Worm (Caenorhabditis elegans) whole organism, late embryonic: Measurements from ENCODE around the gene allo-1.

Source experiments
- C08G9.2 ChIP-seq: sonication (generic microtip); optimal IDR thresholded peaks from 2 replicates; lab custom pipeline; 2016; ENCODE audit warnings: mild to moderate bottlenecking, missing genetic modification characterization, moderate library complexity, missing compliant biosample characterization
- C38D4.7 ChIP-seq: fragments of 200-800 bp; sonication (Bioruptor generic); optimal IDR thresholded peaks from 2 replicates; lab custom pipeline; 2018; ENCODE audit warnings: mild to moderate bottlenecking, missing genetic modification characterization, moderate library complexity, missing compliant biosample characterization
- F13H6.1 ChIP-seq: sonication (generic microtip); optimal IDR thresholded peaks from 2 replicates; lab custom pipeline; 2016; ENCODE audit warnings: missing genetic modification characterization, missing compliant biosample characterization
- K02D7.2 ChIP-seq: sonication (generic microtip); optimal IDR thresholded peaks from 2 replicates; lab custom pipeline; 2017; ENCODE audit warnings: mild to moderate bottlenecking, missing genetic modification characterization, missing compliant biosample characterization
- Y22D7AL.16 ChIP-seq: sonication (generic microtip); optimal IDR thresholded peaks from 2 replicates; lab custom pipeline; 2016; ENCODE audit warnings: missing genetic modification characterization, missing compliant biosample characterization
- ahr-1 ChIP-seq: sonication (generic microtip); optimal IDR thresholded peaks from 2 replicates; lab custom pipeline; 2016; ENCODE audit warnings: missing genetic modification characterization, missing compliant biosample characterization
- ama-1 ChIP-seq: fragments of 150-350 bp; optimal IDR thresholded peaks from 2 replicates; lab custom pipeline; 2014
- ceh-14 ChIP-seq: sonication (generic microtip); optimal IDR thresholded peaks from 2 replicates; lab custom pipeline; 2016; ENCODE audit warnings: missing genotype, missing genetic modification characterization, missing compliant biosample characterization
- ceh-18 ChIP-seq: sonication (generic microtip); optimal IDR thresholded peaks from 2 replicates; lab custom pipeline; 2016; ENCODE audit warnings: missing genetic modification characterization, missing compliant biosample characterization
- ceh-19 ChIP-seq: fragments of 200-800 bp; sonication (Bioruptor generic); optimal IDR thresholded peaks from 2 replicates; lab custom pipeline; 2018; ENCODE audit warnings: mild to moderate bottlenecking, missing genetic modification characterization, missing compliant biosample characterization
- ceh-22 ChIP-seq: sonication (generic microtip); optimal IDR thresholded peaks from 2 replicates; lab custom pipeline; 2017; ENCODE audit warnings: missing biosample characterization, missing genetic modification characterization
- ceh-31 ChIP-seq: sonication (generic microtip); optimal IDR thresholded peaks from 2 replicates; lab custom pipeline; 2016; ENCODE audit warnings: missing genetic modification characterization, missing compliant biosample characterization
- ceh-34 ChIP-seq: sonication (generic microtip); optimal IDR thresholded peaks from 2 replicates; lab custom pipeline; 2016; ENCODE audit warnings: mild to moderate bottlenecking, missing genetic modification characterization, missing compliant biosample characterization
- ceh-48 ChIP-seq: sonication (generic microtip); optimal IDR thresholded peaks from 2 replicates; lab custom pipeline; 2016; ENCODE audit warnings: missing genetic modification characterization, inconsistent platforms, missing compliant biosample characterization
- ceh-6 ChIP-seq: fragments of 200-800 bp; sonication (Bioruptor generic); optimal IDR thresholded peaks from 2 replicates; lab custom pipeline; 2018; ENCODE audit warnings: mild to moderate bottlenecking, missing genetic modification characterization, missing compliant biosample characterization
- dmd-4 ChIP-seq: sonication (generic microtip); optimal IDR thresholded peaks from 2 replicates; lab custom pipeline; 2016; ENCODE audit warnings: borderline replicate concordance, missing genetic modification characterization, missing compliant biosample characterization
- dve-1 ChIP-seq: sonication (generic microtip); optimal IDR thresholded peaks from 2 replicates; lab custom pipeline; 2017; ENCODE audit warnings: antibody characterized with exemption, mild to moderate bottlenecking, missing genetic modification characterization, missing compliant biosample characterization
- eyg-1 ChIP-seq: sonication (generic microtip); optimal IDR thresholded peaks from 2 replicates; lab custom pipeline; 2016; ENCODE audit warnings: missing genotype, missing genetic modification characterization, missing compliant biosample characterization
- gmeb-2 ChIP-seq: sonication (generic microtip); optimal IDR thresholded peaks from 2 replicates; lab custom pipeline; 2016; ENCODE audit warnings: missing genetic modification characterization, inconsistent platforms, missing compliant biosample characterization
- hlh-13 ChIP-seq: fragments of 200-800 bp; sonication (Bioruptor generic); optimal IDR thresholded peaks from 2 replicates; lab custom pipeline; 2018; ENCODE audit warnings: mild to moderate bottlenecking, missing genetic modification characterization, missing compliant biosample characterization
- hlh-30 ChIP-seq: sonication (generic microtip); optimal IDR thresholded peaks from 2 replicates; lab custom pipeline; 2017; ENCODE audit warnings: antibody characterized with exemption, missing genetic modification characterization, missing compliant biosample characterization; ENCODE audit not compliant: insufficient read depth
- hlh-6 ChIP-seq: sonication (generic microtip); optimal IDR thresholded peaks from 2 replicates; lab custom pipeline; 2016; ENCODE audit warnings: missing genotype, missing genetic modification characterization, missing compliant biosample characterization
- hlh-8 ChIP-seq: sonication (generic microtip); optimal IDR thresholded peaks from 2 replicates; lab custom pipeline; 2016; ENCODE audit warnings: missing genotype, missing genetic modification characterization, missing compliant biosample characterization
- nfya-1 ChIP-seq: sonication (generic microtip); optimal IDR thresholded peaks from 2 replicates; lab custom pipeline; 2017; ENCODE audit warnings: missing genetic modification characterization, mild to moderate bottlenecking, missing compliant biosample characterization, antibody characterized with exemption, moderate library complexity
- nhr-232 ChIP-seq: sonication (generic microtip); optimal IDR thresholded peaks from 2 replicates; lab custom pipeline; 2016; ENCODE audit warnings: missing genetic modification characterization, missing compliant biosample characterization
- pax-1 ChIP-seq: fragments of 150-350 bp; optimal IDR thresholded peaks from 2 replicates; lab custom pipeline; 2014; ENCODE audit warnings: missing biosample characterization, missing genetic modification characterization
- pha-2 ChIP-seq: sonication (generic microtip); optimal IDR thresholded peaks from 2 replicates; lab custom pipeline; 2017; ENCODE audit warnings: mild to moderate bottlenecking, missing genetic modification characterization, missing compliant biosample characterization
- pha-4 ChIP-seq: fragments of 150-350 bp; optimal IDR thresholded peaks from 2 replicates; lab custom pipeline; 2018; ENCODE audit warnings: missing biosample characterization, missing genetic modification reagents, missing genetic modification characterization
- pros-1 ChIP-seq: fragments of 150-350 bp; optimal IDR thresholded peaks from 2 replicates; lab custom pipeline; 2014; ENCODE audit warnings: missing biosample characterization, missing genetic modification reagents, missing genetic modification characterization
- sox-2 ChIP-seq: fragments of 200-800 bp; sonication (Bioruptor generic); IDR thresholded peaks from 2 replicates; pipeline ENCODE4 v1.3.6; 2022; ENCODE audit warnings: missing genetic modification reagents, missing genetic modification characterization, missing compliant biosample characterization
- sox-4 ChIP-seq: sonication (generic microtip); optimal IDR thresholded peaks from 2 replicates; lab custom pipeline; 2017; ENCODE audit warnings: mild to moderate bottlenecking, missing genetic modification characterization, inconsistent platforms, missing compliant biosample characterization
- syd-9 ChIP-seq: sonication (generic microtip); optimal IDR thresholded peaks from 2 replicates; lab custom pipeline; 2016; ENCODE audit warnings: mild to moderate bottlenecking, missing genetic modification characterization, moderate library complexity, missing compliant biosample characterization
- tbx-2 ChIP-seq: sonication (generic microtip); optimal IDR thresholded peaks from 2 replicates; lab custom pipeline; 2016; ENCODE audit warnings: missing genetic modification characterization, missing compliant biosample characterization
- tbx-7 ChIP-seq: sonication (generic microtip); optimal IDR thresholded peaks from 2 replicates; lab custom pipeline; 2016; ENCODE audit warnings: missing genotype, missing genetic modification characterization, missing compliant biosample characterization
- ttx-3 ChIP-seq: sonication (generic microtip); optimal IDR thresholded peaks from 2 replicates; lab custom pipeline; 2016; ENCODE audit warnings: missing genetic modification reagents, missing genetic modification characterization, missing compliant biosample characterization
- unc-42 ChIP-seq: sonication (generic microtip); optimal IDR thresholded peaks from 2 replicates; lab custom pipeline; 2016; ENCODE audit warnings: missing genotype, missing genetic modification characterization, missing compliant biosample characterization
- ztf-16 ChIP-seq: sonication (generic microtip); optimal IDR thresholded peaks from 2 replicates; lab custom pipeline; 2017; ENCODE audit warnings: missing genetic modification characterization, missing compliant biosample characterization

The allo-1 gene

ce11 chrIV:10734527-10735436 is 37.9 kb upstream of the allo-1 start, which contains the start of the genes orc-5 and cyb-1:
Gene orc-5, minus strand, starts transcription at chrIV:10734588.
Gene cyb-1, plus strand, starts transcription at chrIV:10735216.
- TF ChIP-seq unc-42 (tag; lab: Kevin White, UChicago) (peak; percentile 23), pax-1 (peak; percentile 58), ahr-1 (no peak), sox-4 (no peak), dve-1 (peak; percentile 3), ceh-31 (tag; lab: Kevin White, UChicago) (no peak), hlh-30 (tag; lab: Kevin White, UChicago) (peak; percentile 62), pha-2 (tag; lab: Kevin White, UChicago) (no peak), pros-1 (tag; lab: Kevin White, UChicago) (no peak), hlh-6 (tag; lab: Kevin White, UChicago) (no peak), ceh-18 (tag; lab: Kevin White, UChicago) (no peak), gmeb-2 (tag; lab: Kevin White, UChicago) (no peak), eyg-1 (tag; lab: Kevin White, UChicago) (no peak), hlh-13 (no peak), ceh-6 (no peak), tbx-2 (tag; lab: Kevin White, UChicago) (no peak), ceh-48 (tag; lab: Kevin White, UChicago) (peak; percentile 66), K02D7.2 (no peak), ceh-19 (no peak), dmd-4 (tag; lab: Kevin White, UChicago) (no peak), C08G9.2 (no peak), nfya-1 (tag; lab: Kevin White, UChicago) (peak; percentile 44), nhr-232 (tag; lab: Kevin White, UChicago) (no peak), ceh-34 (tag; lab: Kevin White, UChicago) (no peak)

- no peak for TF ChIP-seq ceh-18 (tag; lab: Kevin White, UChicago)
- no peak for TF ChIP-seq unc-42 (tag; lab: Kevin White, UChicago)
- TF ChIP-seq ttx-3 (tag; lab: Kevin White, UChicago) = no peak
- TF ChIP-seq F13H6.1 = no peak
- no peak for TF ChIP-seq ztf-16 (tag; lab: Kevin White, UChicago)
- TF ChIP-seq nhr-232 (tag; lab: Kevin White, UChicago) = no peak
- TF ChIP-seq pha-4 = no peak
- no peak for TF ChIP-seq ceh-34 (tag; lab: Kevin White, UChicago)
- TF ChIP-seq sox-2 (GFP tag; lab: Robert Waterston, UW) = no peak
- TF ChIP-seq syd-9 (tag; lab: Kevin White, UChicago) = no peak
- no peak for TF ChIP-seq tbx-7
Observed at ce11 chrIV:10727734-10728133, 30.9 kb upstream of the allo-1 start, which contains the start of gene ZC168.2. Gene ZC168.2, plus strand, starts transcription at chrIV:10728034.

ce11 chrIV:10718865-10719264 is 22.0 kb upstream of the allo-1 start:
- TF ChIP-seq pha-2 (tag; lab: Kevin White, UChicago) (no peak), ceh-22 (tag; lab: Kevin White, UChicago) (no peak), pha-4 (no peak), ceh-14 (tag; lab: Kevin White, UChicago) (no peak), tbx-7 (no peak), Y22D7AL.16 (tag; lab: Kevin White, UChicago) (no peak), hlh-8 (tag; lab: Kevin White, UChicago) (no peak), ttx-3 (tag; lab: Kevin White, UChicago) (no peak), pros-1 (tag; lab: Kevin White, UChicago) (no peak), ama-1 (lab: Kevin White, UChicago) (no peak), ztf-16 (tag; lab: Kevin White, UChicago) (no peak), C38D4.7 (GFP tag; lab: Kevin White, UChicago) (no peak), syd-9 (tag; lab: Kevin White, UChicago) (no peak)
